Fruit fly (Drosophila melanogaster): ENCODE data around the gene RhoL.
A peak's percentile ranks its signal among the peaks of the same experiment; 100 is the strongest.

The RhoL gene

dm6 chr3R:9543495-9544180, 41.3 kb upstream of the RhoL start (continued):
- TF ChIP-seq CG9932 (GFP tag; IDR thresholded peaks at IDR 0.05): no peak
- no peak for TF ChIP-seq CG6254 (GFP tag; optimal IDR thresholded peaks at IDR 0.05)
- TF ChIP-seq CG18011 (GFP tag; optimal IDR thresholded peaks at IDR 0.05): no peak
- TF ChIP-seq dysf (GFP tag; IDR thresholded peaks at IDR 0.05): no peak
- TF ChIP-seq CG7786 (GFP tag; optimal IDR thresholded peaks at IDR 0.05): no peak
- no peak for TF ChIP-seq CG6689 (GFP tag; IDR thresholded peaks at IDR 0.05)
- no peak for TF ChIP-seq kay (GFP tag; optimal IDR thresholded peaks at IDR 0.05)
- peak; percentile 70 for TF ChIP-seq CG15514 (GFP tag; optimal IDR thresholded peaks at IDR 0.05)
- no peak for TF ChIP-seq Dad (GFP tag; optimal IDR thresholded peaks at IDR 0.05)
- peak; percentile 61 for TF ChIP-seq Med (GFP tag)
- peak; percentile 3 for TF ChIP-seq trem (tag; optimal IDR thresholded peaks at IDR 0.05)
- TF ChIP-seq trh (GFP tag; optimal IDR thresholded peaks at IDR 0.05): no peak
- no peak for TF ChIP-seq run (tag; optimal IDR thresholded peaks at IDR 0.05)
- TF ChIP-seq CG12236 (GFP tag; optimal IDR thresholded peaks at IDR 0.05): no peak
- no peak for TF ChIP-seq CG2199 (GFP tag; IDR thresholded peaks at IDR 0.05)
- TF ChIP-seq CG8924 (tag; optimal IDR thresholded peaks at IDR 0.05): no peak
- TF ChIP-seq jing (GFP tag; optimal IDR thresholded peaks at IDR 0.05): no peak
- no peak for TF ChIP-seq tll (GFP tag; optimal IDR thresholded peaks at IDR 0.05)
- TF ChIP-seq Ets65A (GFP tag): peak; percentile 36
- no peak for TF ChIP-seq CG14441 (GFP tag; IDR thresholded peaks at IDR 0.05)
- no peak for TF ChIP-seq CG15601 (tag; optimal IDR thresholded peaks at IDR 0.05)
- no peak for TF ChIP-seq CG15696 (tag; optimal IDR thresholded peaks at IDR 0.05)
- no peak for TF ChIP-seq CG10274 (GFP tag; optimal IDR thresholded peaks at IDR 0.05)
- no peak for TF ChIP-seq ham (GFP tag; IDR thresholded peaks at IDR 0.05)
- TF ChIP-seq dpn (GFP tag; optimal IDR thresholded peaks at IDR 0.05): no peak
- no peak for TF ChIP-seq CG10366 (GFP tag; IDR thresholded peaks at IDR 0.05)
- TF ChIP-seq CG11723 (GFP tag; optimal IDR thresholded peaks at IDR 0.05): no peak
- no peak for TF ChIP-seq toy (GFP tag; IDR thresholded peaks at IDR 0.05)
- TF ChIP-seq CG12659 (GFP tag; optimal IDR thresholded peaks at IDR 0.05): no peak
- no peak for TF ChIP-seq CG2202 (tag; optimal IDR thresholded peaks at IDR 0.05)
- no peak for TF ChIP-seq CG2129 (GFP tag; IDR thresholded peaks at IDR 0.05; ENCODE audit: partially characterized antibody)
- no peak for TF ChIP-seq onecut (GFP tag; IDR thresholded peaks at IDR 0.05)

- TF ChIP-seq Antp (GFP tag; optimal IDR thresholded peaks at IDR 0.05): no peak
- no peak for TF ChIP-seq Nf-YB (GFP tag; optimal IDR thresholded peaks at IDR 0.05)
- TF ChIP-seq HLH3B (GFP tag; IDR thresholded peaks at IDR 0.05): no peak
- TF ChIP-seq CG10959 (GFP tag; IDR thresholded peaks at IDR 0.05): 0 out of 2 replicates have a peak, but pooled peaks have one; percentile 5
- no peak for TF ChIP-seq bcd (GFP tag; optimal IDR thresholded peaks at IDR 0.05)
- TF ChIP-seq CG3281 (GFP tag; optimal IDR thresholded peaks at IDR 0.05): no peak
- no peak for TF ChIP-seq CG9876 (GFP tag; optimal IDR thresholded peaks at IDR 0.05)
- no peak for TF ChIP-seq zen2 (GFP tag; IDR thresholded peaks at IDR 0.05; ENCODE audit: partially characterized antibody)
- TF ChIP-seq mirr (GFP tag; optimal IDR thresholded peaks at IDR 0.05): no peak
- no peak for TF ChIP-seq tup (GFP tag; optimal IDR thresholded peaks at IDR 0.05)
- TF ChIP-seq CG7786 (GFP tag; optimal IDR thresholded peaks at IDR 0.05): no peak
- peak; percentile 27 for TF ChIP-seq nom (GFP tag; optimal IDR thresholded peaks at IDR 0.05)
- TF ChIP-seq chinmo (GFP tag; IDR thresholded peaks at IDR 0.05; ENCODE audit: partially characterized antibody): peak; percentile 91; the same call in 2 of the 4 replicates
- TF ChIP-seq Drgx (GFP tag; IDR thresholded peaks at IDR 0.05): 0 out of 2 replicates have a peak, but pooled peaks have one; percentile 9
- TF ChIP-seq CG13624 (GFP tag; optimal IDR thresholded peaks at IDR 0.05): no peak
- TF ChIP-seq CG7556 (GFP tag; optimal IDR thresholded peaks at IDR 0.05): no peak
- no peak for TF ChIP-seq Bgb (GFP tag; IDR thresholded peaks at IDR 0.05; ENCODE audit: partially characterized antibody)
- no peak for TF ChIP-seq pb (GFP tag; optimal IDR thresholded peaks at IDR 0.05)
- no peak for TF ChIP-seq CG1233 (GFP tag; optimal IDR thresholded peaks at IDR 0.05)
These were observed 32.3 kb upstream of the RhoL start for dm6 chr3R:9534595-9535217.
